Worm (Caenorhabditis elegans): ENCODE measurements around the gene ndua-5.

ndua-5 gene

DNA sequence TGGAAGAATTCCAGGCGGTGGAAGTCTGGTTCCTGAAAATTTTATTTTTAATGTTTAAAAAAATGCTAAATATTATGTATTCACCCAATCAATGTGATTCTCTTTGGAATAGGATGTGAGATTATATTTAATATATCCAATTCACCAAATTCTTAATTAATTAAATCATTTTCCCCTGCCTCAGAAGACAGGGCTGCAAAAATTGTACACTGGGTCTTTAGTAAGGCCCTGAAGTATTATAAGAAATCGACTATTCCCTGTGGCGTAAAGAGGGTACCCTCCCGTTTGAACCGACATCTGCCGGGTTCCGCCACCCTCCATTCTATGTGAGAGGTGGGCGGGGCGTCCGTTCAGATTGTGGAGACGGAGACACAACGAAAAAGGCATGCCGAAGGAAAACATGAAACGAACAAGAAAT, 13.5 kb downstream of the ndua-5 start:
- TF ChIP-seq dox-1 (GFP tag; IDR thresholded peaks at IDR 0.05) (peak; percentile 69), rpc-1 (optimal IDR thresholded peaks at IDR 0.05) (no peak), rpc-1 (tag; optimal IDR thresholded peaks at IDR 0.05) (no peak), hrde-1 (tag; optimal IDR thresholded peaks at IDR 0.05; ENCODE audit: borderline replicate concordance) (peak; percentile 55), ceh-79 (tag; optimal IDR thresholded peaks at IDR 0.05) (no peak), hmg-1.2 (GFP tag; IDR thresholded peaks at IDR 0.05) (peak; percentile 89), cebp-2 (GFP tag; IDR thresholded peaks at IDR 0.05) (peak; percentile 12; the same call in 1 of the 2 replicates), ceh-91 (GFP tag; IDR thresholded peaks at IDR 0.05) (no peak), mes-4 (tag; optimal IDR thresholded peaks at IDR 0.05) (no peak), ceh-40 (GFP tag; IDR thresholded peaks at IDR 0.05) (no peak), T26A5.8 (tag; optimal IDR thresholded peaks at IDR 0.05) (no peak), gei-17 (GFP tag; optimal IDR thresholded peaks at IDR 0.05) (peak; percentile 55), mel-28 (tag; optimal IDR thresholded peaks at IDR 0.05; ENCODE audit: borderline replicate concordance) (no peak), lin-54 (GFP tag; optimal IDR thresholded peaks at IDR 0.05) (peak; percentile 46), bed-2 (GFP tag; IDR thresholded peaks at IDR 0.05) (no peak), chd-7 (tag; optimal IDR thresholded peaks at IDR 0.05) (peak; percentile 57), attf-3 (GFP tag; conservative IDR thresholded peaks at IDR 0.05) (0 out of 2 replicates have a peak, but pooled peaks have one; percentile 7), egrh-3 (GFP tag; IDR thresholded peaks at IDR 0.05) (no peak), madf-3 (GFP tag; IDR thresholded peaks at IDR 0.05) (peak; percentile 62; the same call in 1 of the 2 replicates), F49E8.2 (tag; optimal IDR thresholded peaks at IDR 0.05; ENCODE audit: insufficient read depth) (peak; percentile 56), lir-1 (GFP tag; conservative IDR thresholded peaks at IDR 0.05) (no peak), pha-4 (tag; optimal IDR thresholded peaks at IDR 0.05) (no peak), nhr-27 (tag; optimal IDR thresholded peaks at IDR 0.05) (no peak), athp-1 (tag; optimal IDR thresholded peaks at IDR 0.05) (no peak), aptf-3 (GFP tag; IDR thresholded peaks at IDR 0.05) (no peak), K12H6.12 (tag; optimal IDR thresholded peaks at IDR 0.05) (peak; percentile 43), F52B5.7 (tag; optimal IDR thresholded peaks at IDR 0.05) (peak; percentile 24), lsy-27 (tag; optimal IDR thresholded peaks at IDR 0.05; ENCODE audit: borderline replicate concordance, insufficient read depth) (no peak), Y95B8A.8 (GFP tag; IDR thresholded peaks at IDR 0.05) (0 out of 2 replicates have a peak, but pooled peaks have one; percentile 45), K11D2.4 (GFP tag; IDR thresholded peaks at IDR 0.05) (0 out of 2 replicates have a peak, but pooled peaks have one; percentile 18), sptf-2 (GFP tag; optimal IDR thresholded peaks at IDR 0.05) (no peak), mxl-1 (tag; optimal IDR thresholded peaks at IDR 0.05) (no peak), F10E7.11 (tag; optimal IDR thresholded peaks at IDR 0.05) (no peak), hlh-26 (GFP tag; conservative IDR thresholded peaks at IDR 0.05) (no peak), let-607 (tag; optimal IDR thresholded peaks at IDR 0.05) (peak in 1 of 2 experiments; percentile 21), xnd-1 (tag; optimal IDR thresholded peaks at IDR 0.05) (peak; percentile 57), lin-35 (GFP tag; optimal IDR thresholded peaks at IDR 0.05) (peak in 1 of 3 experiments; percentile 61), B0035.1 (tag; optimal IDR thresholded peaks at IDR 0.05) (no peak), attf-6 (GFP tag; IDR thresholded peaks at IDR 0.05) (peak; percentile 71), ZK185.1 (tag; optimal IDR thresholded peaks at IDR 0.05; ENCODE audit: poor library complexity, severe bottlenecking) (peak; percentile 54), madf-8 (GFP tag; conservative IDR thresholded peaks at IDR 0.05) (no peak), C06A6.2 (GFP tag; conservative IDR thresholded peaks at IDR 0.05) (no peak; the same call in 1 of the 2 replicates), lin-40 (tag; optimal IDR thresholded peaks at IDR 0.05) (peak; percentile 88), F57A8.1 (GFP tag; optimal IDR thresholded peaks at IDR 0.05) (no peak), ztf-3 (GFP tag; optimal IDR thresholded peaks at IDR 0.05) (no peak), nhr-120 (GFP tag; IDR thresholded peaks at IDR 0.05) (no peak), ztf-6 (GFP tag; IDR thresholded peaks at IDR 0.05) (no peak), Y53G8AR.9 (GFP tag; conservative IDR thresholded peaks at IDR 0.05) (no peak)

Data from whole organism, young adult.